Worm (Caenorhabditis elegans): ENCODE data around the gene tag-278.

The tag-278 gene

ce11 chrX:3673584-3674108, 15.4 kb downstream of the tag-278 start, which contains the start of gene ceh-63:
TSS of gene ceh-63 (minus strand) at chrX:3674058.
- no peak for TF ChIP-seq nhr-102 (tag; optimal IDR thresholded peaks at IDR 0.05)
- TF ChIP-seq aly-2 (tag; optimal IDR thresholded peaks at IDR 0.05) = no peak
- TF ChIP-seq aha-1 (tag) = peak; percentile 65

ce11 chrX:3671998-3672397, 17.0 kb downstream of the tag-278 start, which contains the start of gene C02F12.5:
TSS of gene C02F12.5 (minus strand) at chrX:3672098.
- TF ChIP-seq snpc-1.2 (GFP tag; IDR thresholded peaks at IDR 0.05) (no peak), hif-1 (tag; optimal IDR thresholded peaks at IDR 0.05) (peak in 1 of 2 experiments; percentile 30)

ce11 chrX:3668842-3669241, 20.2 kb downstream of the tag-278 start, which contains the start of gene snet-1:
TSS of gene snet-1 (minus strand) at chrX:3668942.
- TF ChIP-seq F10B5.3 (tag; optimal IDR thresholded peaks at IDR 0.05) (no peak), ZK337.2 (GFP tag; IDR thresholded peaks at IDR 0.05) (no peak), Y48G9A.11 (GFP tag; IDR thresholded peaks at IDR 0.05) (no peak), lin-1 (GFP tag; IDR thresholded peaks at IDR 0.05) (no peak), dmd-9 (GFP tag; IDR thresholded peaks at IDR 0.05) (no peak), lir-3 (tag; optimal IDR thresholded peaks at IDR 0.05) (no peak), php-3 (GFP tag; IDR thresholded peaks at IDR 0.05) (no peak), skn-1 (tag; optimal IDR thresholded peaks at IDR 0.05) (no peak), fkh-10 (GFP tag; optimal IDR thresholded peaks at IDR 0.05) (no peak), cey-2 (tag; optimal IDR thresholded peaks at IDR 0.05; ENCODE audit: borderline replicate concordance, insufficient read depth) (no peak), vab-7 (GFP tag; IDR thresholded peaks at IDR 0.05) (no peak), zfp-3 (GFP tag; conservative IDR thresholded peaks at IDR 0.05) (no peak), pqm-1 (tag; optimal IDR thresholded peaks at IDR 0.05) (no peak), ZK546.5 (tag; optimal IDR thresholded peaks at IDR 0.05) (no peak), ztf-11 (tag; optimal IDR thresholded peaks at IDR 0.05) (no peak), lin-13 (GFP tag; optimal IDR thresholded peaks at IDR 0.05) (no peak)

- TF ChIP-seq saeg-2 (GFP tag; IDR thresholded peaks at IDR 0.05) (no peak), Y48G9A.11 (GFP tag; IDR thresholded peaks at IDR 0.05) (no peak), lsy-2 (tag; optimal IDR thresholded peaks at IDR 0.05) (no peak), nhr-41 (GFP tag; IDR thresholded peaks at IDR 0.05) (no peak), vab-7 (GFP tag; IDR thresholded peaks at IDR 0.05) (no peak), daf-8 (GFP tag; IDR thresholded peaks at IDR 0.05) (no peak), Y105C5A.15 (GFP tag; IDR thresholded peaks at IDR 0.05) (no peak)
These were observed 29.8 kb downstream of the tag-278 start, which contains the start of gene R11G1.1 for ce11 chrX:3659192-3659591. TSS of gene R11G1.1 (plus strand) at chrX:3659492.

- no peak for TF ChIP-seq F10B5.3 (tag; optimal IDR thresholded peaks at IDR 0.05)
These were observed 33.0 kb downstream of the tag-278 start, which contains the start of gene R11G1.7 for ce11 chrX:3655972-3656371. TSS of gene R11G1.7 (plus strand) at chrX:3656272.

ce11 chrX:3654623-3655022, 34.4 kb downstream of the tag-278 start, which contains the start of gene R11G1.11:
TSS of gene R11G1.11 (plus strand) at chrX:3654923.
- TF ChIP-seq aly-2 (tag; optimal IDR thresholded peaks at IDR 0.05) = no peak
- no peak for TF ChIP-seq mes-2 (tag; optimal IDR thresholded peaks at IDR 0.05; ENCODE audit: poor library complexity, severe bottlenecking)
- no peak for TF ChIP-seq unc-39 (tag; optimal IDR thresholded peaks at IDR 0.05)
- TF ChIP-seq saeg-2 (GFP tag; IDR thresholded peaks at IDR 0.05) = no peak
- no peak for TF ChIP-seq F37D6.2 (tag; optimal IDR thresholded peaks at IDR 0.05)
- TF ChIP-seq lin-15B (tag; optimal IDR thresholded peaks at IDR 0.05) = no peak
- TF ChIP-seq gei-8 (GFP tag; optimal IDR thresholded peaks at IDR 0.05) = no peak
- TF ChIP-seq lin-38 (GFP tag; IDR thresholded peaks at IDR 0.05) = no peak
- no peak for TF ChIP-seq snpc-1.2 (GFP tag; IDR thresholded peaks at IDR 0.05)
- no peak for TF ChIP-seq Y5F2A.4 (GFP tag; optimal IDR thresholded peaks at IDR 0.05)
- no peak for TF ChIP-seq F44E2.7 (GFP tag; IDR thresholded peaks at IDR 0.05)
- no peak for TF ChIP-seq unc-62 (GFP tag; optimal IDR thresholded peaks at IDR 0.05 in 1 of 2)
- TF ChIP-seq unc-62 (tag; optimal IDR thresholded peaks at IDR 0.05) = no peak
- no peak for TF ChIP-seq Y48G9A.11 (GFP tag; IDR thresholded peaks at IDR 0.05)
- TF ChIP-seq nhr-41 (GFP tag; IDR thresholded peaks at IDR 0.05) = no peak
